Fruit fly (Drosophila melanogaster): Measurements from ENCODE around the gene wek.
A peak's percentile ranks its signal among the peaks of the same experiment; 100 is the strongest.
"Not testable (repeated sequence)": the region's sequence is repeated elsewhere in the genome, so short reads cannot be mapped to it uniquely, and the experiment has no call there.

The wek gene

dm6 chr2L:15749313-15749712, 18.8 kb downstream of the wek start:
- no peak for TF ChIP-seq noc (tag; optimal IDR thresholded peaks at IDR 0.05)

dm6 chr2L:15748261-15748553, 19.9 kb downstream of the wek start:
- TF ChIP-seq noc (tag; optimal IDR thresholded peaks at IDR 0.05), result no peak

- no peak for TF ChIP-seq noc (tag; optimal IDR thresholded peaks at IDR 0.05)
These were observed 20.5 kb downstream of the wek start, which contains the start of gene CycE for dm6 chr2L:15747394-15748260. Gene CycE (minus strand): TSS chr2L:15748150.

dm6 chr2L:15746600-15747393, 21.4 kb downstream of the wek start:
- TF ChIP-seq noc (tag; optimal IDR thresholded peaks at IDR 0.05), result peak; percentile 93

- TF ChIP-seq noc (tag; optimal IDR thresholded peaks at IDR 0.05), result no peak
These were observed 22.2 kb downstream of the wek start for dm6 chr2L:15745989-15746388.

DNA sequence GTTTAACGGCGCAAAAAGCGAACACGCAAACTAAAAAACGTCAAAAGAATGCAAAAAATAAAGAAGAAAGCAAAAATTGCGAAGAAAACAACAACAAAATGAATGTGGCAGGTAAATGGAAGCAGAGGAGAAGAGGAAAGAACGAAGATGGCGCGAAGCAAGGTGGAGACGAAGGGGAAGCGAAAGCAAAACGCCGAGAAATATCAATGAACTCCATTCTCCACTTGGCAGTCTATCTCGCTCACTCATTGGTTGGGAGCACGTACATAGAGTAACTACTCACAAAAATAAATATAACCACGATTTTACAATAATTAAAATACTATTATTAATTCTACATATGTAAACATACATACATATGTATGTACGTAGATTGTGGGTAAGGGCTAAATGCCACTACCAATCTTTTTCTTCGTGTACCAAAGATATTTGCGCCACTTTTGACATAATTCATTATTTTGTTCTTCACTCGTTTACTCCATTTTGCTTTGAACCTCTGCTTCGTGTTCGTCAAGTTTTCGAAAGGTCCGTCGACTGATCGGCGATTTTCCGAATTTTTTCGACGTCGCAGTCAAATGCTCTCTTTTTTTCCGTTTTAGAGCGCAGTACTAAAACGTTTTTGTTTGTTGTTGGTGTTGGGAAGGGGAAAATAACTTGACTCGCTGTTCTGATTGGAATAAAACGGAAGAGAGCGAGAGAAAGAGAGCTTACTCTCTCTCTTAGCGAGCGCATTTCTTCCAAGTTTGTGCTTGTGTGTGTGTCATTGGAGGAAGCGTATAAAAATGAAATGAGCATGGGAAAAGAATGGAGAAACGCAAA, 22.9 kb downstream of the wek start:
- no peak for TF ChIP-seq noc (tag; optimal IDR thresholded peaks at IDR 0.05)

dm6 chr2L:15743578-15743977, 24.6 kb downstream of the wek start:
- TF ChIP-seq noc (tag; optimal IDR thresholded peaks at IDR 0.05), result no peak

dm6 chr2L:15742976-15743375, 25.2 kb downstream of the wek start:
- TF ChIP-seq noc (tag; optimal IDR thresholded peaks at IDR 0.05), result no peak

DNA sequence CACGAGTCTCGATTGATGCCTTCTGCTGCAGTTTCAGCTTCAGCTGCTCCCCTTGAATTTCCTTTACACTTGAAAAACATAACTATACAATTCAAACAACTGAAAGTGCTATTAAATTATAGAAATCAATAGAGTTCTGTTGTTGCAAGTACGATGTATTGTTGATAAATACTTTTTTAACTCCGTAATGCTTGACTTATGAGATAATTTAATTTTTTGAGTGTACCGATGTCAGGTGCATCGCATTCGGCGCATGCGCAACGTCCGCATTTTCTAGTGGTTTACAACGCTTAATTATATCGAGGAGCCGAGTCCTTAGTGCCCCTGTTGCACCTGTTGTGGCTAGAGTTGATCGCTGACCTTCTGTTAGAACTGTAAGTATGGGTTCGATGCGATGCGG, 26.7 kb downstream of the wek start:
- no peak for TF ChIP-seq noc (tag; optimal IDR thresholded peaks at IDR 0.05)

dm6 chr2L:15740918-15741317, 27.2 kb downstream of the wek start:
- no peak for TF ChIP-seq noc (tag; optimal IDR thresholded peaks at IDR 0.05)

- TF ChIP-seq noc (tag; optimal IDR thresholded peaks at IDR 0.05), result no peak
These were observed 32.2 kb downstream of the wek start for dm6 chr2L:15735918-15736317.

- TF ChIP-seq noc (tag; optimal IDR thresholded peaks at IDR 0.05), result no peak
These were observed 36.5 kb downstream of the wek start for dm6 chr2L:15731687-15732086.

DNA sequence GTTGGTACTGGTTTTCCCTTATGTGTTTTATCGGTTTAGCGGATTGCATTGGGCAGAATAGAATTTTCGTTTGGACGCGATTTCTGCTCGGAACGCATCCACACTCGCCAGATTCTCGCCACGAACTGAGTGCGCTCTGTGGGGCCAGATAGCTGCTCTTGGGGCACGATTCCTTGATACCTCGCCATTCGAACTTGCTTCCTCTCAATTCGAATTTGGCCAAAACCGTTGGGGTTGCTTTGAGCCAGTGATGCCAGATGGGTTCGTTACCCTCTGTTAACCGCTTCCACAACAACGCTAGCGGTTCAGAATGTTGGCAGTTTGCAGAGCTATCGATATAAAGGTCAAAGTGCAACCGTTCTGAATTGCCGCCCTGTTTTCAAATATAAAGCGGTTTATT, 50.0 kb downstream of the wek start, which contains the start of gene stol:
Gene stol, minus strand, starts transcription at position 101 of the 400 bp plus-strand sequence.
- not testable (repeated sequence) for TF ChIP-seq noc (tag; optimal IDR thresholded peaks at IDR 0.05)

Measured in whole organism, larva.